Worm (Caenorhabditis elegans) whole organism, early embryonic: ENCODE measurements around the gene cls-1.

Experiments used
- B0310.2 ChIP-seq: sonication (generic microtip); optimal IDR thresholded peaks from 2 replicates; lab custom pipeline; 2016; ENCODE audit warnings: mild to moderate bottlenecking, missing genetic modification characterization, missing compliant biosample characterization
- F13C5.2 ChIP-seq: sonication (generic microtip); optimal IDR thresholded peaks from 2 replicates; lab custom pipeline; 2017; ENCODE audit warnings: mild to moderate bottlenecking, missing genetic modification characterization, inconsistent platforms, missing compliant biosample characterization
- aly-1 ChIP-seq: sonication (generic microtip); optimal IDR thresholded peaks from 2 replicates; lab custom pipeline; 2016; ENCODE audit warnings: missing genetic modification characterization, missing compliant biosample characterization
- ama-1 ChIP-seq: fragments of 150-350 bp; optimal IDR thresholded peaks from 2 replicates; lab custom pipeline; 2014
- ceh-36 ChIP-seq: sonication (generic microtip); optimal IDR thresholded peaks from 2 replicates; lab custom pipeline; 2016; ENCODE audit warnings: missing genetic modification characterization, inconsistent platforms, missing compliant biosample characterization
- ets-7 ChIP-seq: sonication (generic microtip); optimal IDR thresholded peaks from 2 replicates; lab custom pipeline; 2016; ENCODE audit warnings: missing genotype, missing genetic modification characterization, missing compliant biosample characterization
- flt-1 ChIP-seq: fragments of 200-800 bp; sonication (Bioruptor generic); IDR thresholded peaks from 2 replicates; pipeline ENCODE4 v1.3.6; 2022; ENCODE audit warnings: missing genetic modification characterization, missing compliant biosample characterization
- hmbx-1 ChIP-seq: sonication (generic microtip); optimal IDR thresholded peaks from 2 replicates; lab custom pipeline; 2016; ENCODE audit warnings: mild to moderate bottlenecking, missing genetic modification characterization, missing compliant biosample characterization
- pes-1 ChIP-seq: fragments of 200-800 bp; sonication (Bioruptor generic); IDR thresholded peaks from 2 replicates; pipeline ENCODE4 v1.3.6; 2022; ENCODE audit warnings: missing genetic modification reagents, missing genetic modification characterization, missing compliant biosample characterization
- scrt-1 ChIP-seq: fragments of 200-800 bp; sonication (Bioruptor generic); IDR thresholded peaks from 2 replicates; pipeline ENCODE4 v1.3.6; 2022; ENCODE audit warnings: missing genetic modification characterization, missing compliant biosample characterization
- sea-1 ChIP-seq: fragments of 200-800 bp; sonication (Bioruptor generic); conservative IDR thresholded peaks from 2 replicates; pipeline ENCODE4 v1.3.6; 2022; ENCODE audit warnings: missing genetic modification characterization, missing compliant biosample characterization
- tbx-11 ChIP-seq: fragments of 200-800 bp; sonication (Bioruptor generic); IDR thresholded peaks from 2 replicates; pipeline ENCODE4 v1.3.6; 2022; ENCODE audit warnings: missing genetic modification characterization, missing compliant biosample characterization
- tbx-37 ChIP-seq: fragments of 200-800 bp; sonication (Bioruptor generic); conservative IDR thresholded peaks from 2 replicates; pipeline ENCODE4 v1.3.6; 2022; ENCODE audit warnings: missing genetic modification reagents, missing genetic modification characterization, missing compliant biosample characterization
- tra-4 ChIP-seq: sonication (generic microtip); optimal IDR thresholded peaks from 2 replicates; lab custom pipeline; 2017; ENCODE audit warnings: missing genetic modification characterization, missing compliant biosample characterization

DNA sequence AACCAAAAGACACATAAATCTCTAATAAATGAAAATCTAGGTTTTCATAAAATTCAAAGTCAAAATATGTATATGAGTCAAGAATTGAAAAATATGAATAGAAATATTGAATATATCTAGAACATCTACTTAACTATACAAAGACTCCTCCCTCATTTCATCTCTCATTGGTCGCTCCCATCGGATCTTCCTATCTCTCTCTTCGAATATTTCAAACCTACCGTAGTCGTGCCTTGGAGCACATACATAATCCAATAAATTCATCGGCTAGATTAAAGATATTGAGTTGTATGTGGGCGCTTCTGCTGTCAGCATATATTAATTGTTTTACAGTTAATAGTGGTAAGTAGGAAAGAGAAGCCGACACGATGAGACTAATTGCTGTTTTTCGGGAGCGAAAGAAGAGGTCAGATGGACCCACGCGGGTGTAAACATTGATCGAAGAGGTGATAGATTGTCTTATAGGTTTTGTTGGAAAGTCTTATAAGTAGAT is 19.0 kb downstream of the cls-1 start:
- no peak for TF ChIP-seq tra-4 (tag; lab: Kevin White, UChicago)
- TF ChIP-seq tbx-37 (GFP tag; lab: Robert Waterston, UW) = no peak
- TF ChIP-seq ets-7 (tag; lab: Kevin White, UChicago) = no peak
- no peak for TF ChIP-seq F13C5.2 (tag; lab: Kevin White, UChicago)
- no peak for TF ChIP-seq ama-1 (lab: Kevin White, UChicago)
- TF ChIP-seq hmbx-1 (tag; lab: Kevin White, UChicago) = no peak
- no peak for TF ChIP-seq flt-1 (GFP tag; lab: Robert Waterston, UW)
- no peak for TF ChIP-seq pes-1 (GFP tag; lab: Robert Waterston, UW)
- no peak for TF ChIP-seq aly-1 (tag; lab: Kevin White, UChicago)
- no peak for TF ChIP-seq tbx-11 (GFP tag; lab: Robert Waterston, UW)
- TF ChIP-seq scrt-1 (GFP tag; lab: Robert Waterston, UW) = no peak
- TF ChIP-seq B0310.2 (tag; lab: Kevin White, UChicago) = no peak
- TF ChIP-seq sea-1 (GFP tag; lab: Robert Waterston, UW) = no peak
- TF ChIP-seq ceh-36 (tag; lab: Kevin White, UChicago) = no peak
